Fruit fly (Drosophila melanogaster) whole organism, embryonic: ENCODE results near the gene Rbfox1.

Source experiments
- Blimp-1 ChIP-seq: fragments of 200-800 bp; sonication (Bioruptor generic); optimal IDR thresholded peaks from 3 replicates; lab custom pipeline; 2018; ENCODE audit warnings: missing biosample characterization, missing genetic modification characterization, mild to moderate bottlenecking, moderate library complexity, missing genetic modification reagents
- CG10959 ChIP-seq: fragments of 200-800 bp; sonication (Bioruptor generic); IDR thresholded peaks from 2 replicates; pipeline ENCODE4 v1.3.6; 2022; ENCODE audit warnings: missing biosample characterization, missing genetic modification characterization
- CG11504 ChIP-seq: fragments of 200-800 bp; sonication (Bioruptor generic); optimal IDR thresholded peaks from 3 replicates; lab custom pipeline; 2019; ENCODE audit warnings: missing biosample characterization, mild to moderate bottlenecking, missing genetic modification characterization, moderate library complexity
- CG11696 ChIP-seq: fragments of 200-800 bp; sonication (Bioruptor generic); IDR thresholded peaks from 2 replicates; pipeline ENCODE4 v1.3.6; 2022; ENCODE audit warnings: missing biosample characterization, missing genetic modification characterization
- CG12104 ChIP-seq: fragments of 200-800 bp; sonication (Bioruptor generic); optimal IDR thresholded peaks from 3 replicates; lab custom pipeline; 2016; ENCODE audit warnings: missing biosample characterization, missing genetic modification characterization
- CG12769 ChIP-seq: fragments of 200-800 bp; sonication (Bioruptor generic); optimal IDR thresholded peaks from 2 replicates; lab custom pipeline; 2019; ENCODE audit warnings: missing biosample characterization, mild to moderate bottlenecking, missing genetic modification characterization, moderate library complexity
- CG13123 ChIP-seq: fragments of 200-800 bp; sonication (Bioruptor generic); optimal IDR thresholded peaks from 2 replicates; lab custom pipeline; 2016; ENCODE audit warnings: missing biosample characterization, missing genetic modification characterization
- CG14710 ChIP-seq: fragments of 200-800 bp; sonication (Bioruptor generic); optimal IDR thresholded peaks from 3 replicates; lab custom pipeline; 2019; ENCODE audit warnings: missing biosample characterization, mild to moderate bottlenecking, missing genetic modification characterization, moderate library complexity
- CG15011 ChIP-seq: fragments of 200-800 bp; sonication (Bioruptor generic); optimal IDR thresholded peaks from 3 replicates; lab custom pipeline; 2018; ENCODE audit warnings: missing biosample characterization, mild to moderate bottlenecking, missing genetic modification characterization
- CG1603 ChIP-seq: fragments of 200-800 bp; sonication (Bioruptor generic); optimal IDR thresholded peaks from 2 replicates; lab custom pipeline; 2019; ENCODE audit warnings: missing biosample characterization, mild to moderate bottlenecking, missing genetic modification characterization, moderate library complexity
- CG17328 ChIP-seq: fragments of 200-800 bp; sonication (Bioruptor generic); IDR thresholded peaks from 2 replicates; pipeline ENCODE4 v1.3.6; 2022; ENCODE audit warnings: missing biosample characterization, missing genetic modification characterization
- CG17359 ChIP-seq: fragments of 200-800 bp; sonication (Bioruptor generic); optimal IDR thresholded peaks from 3 replicates; lab custom pipeline; 2018; ENCODE audit warnings: missing biosample characterization, mild to moderate bottlenecking, missing genetic modification characterization, moderate library complexity
- CG18262 ChIP-seq: fragments of 200-800 bp; optimal IDR thresholded peaks from 3 replicates; lab custom pipeline; 2019; ENCODE audit warnings: missing biosample characterization, mild to moderate bottlenecking, missing genetic modification characterization, moderate library complexity
- CG2678 ChIP-seq: fragments of 200-800 bp; sonication (Bioruptor generic); optimal IDR thresholded peaks from 3 replicates; lab custom pipeline; 2019; ENCODE audit warnings: missing biosample characterization, mild to moderate bottlenecking, missing genetic modification characterization, moderate library complexity
- CG2712 ChIP-seq: fragments of 200-800 bp; optimal IDR thresholded peaks from 3 replicates; lab custom pipeline; 2019; ENCODE audit warnings: missing biosample characterization, mild to moderate bottlenecking, missing genetic modification characterization, moderate library complexity
- CG3726 ChIP-seq: fragments of 200-800 bp; sonication (Bioruptor generic); IDR thresholded peaks from 3 replicates; pipeline ENCODE4, ENCODE4 v1.3.6; 2022; ENCODE audit warnings: missing biosample characterization, missing genetic modification characterization
- CG4730 ChIP-seq: fragments of 200-800 bp; sonication (Bioruptor generic); IDR thresholded peaks from 2 replicates; pipeline ENCODE4 v1.3.6; 2022; ENCODE audit warnings: missing biosample characterization, missing genetic modification characterization
- CG7839 ChIP-seq: fragments of 200-800 bp; sonication (Bioruptor generic); optimal IDR thresholded peaks from 3 replicates; lab custom pipeline; 2018; ENCODE audit warnings: missing biosample characterization, mild to moderate bottlenecking, missing genetic modification characterization, moderate library complexity
- CG9727 ChIP-seq: fragments of 200-800 bp; sonication (Bioruptor generic); optimal IDR thresholded peaks from 3 replicates; lab custom pipeline; 2017; ENCODE audit warnings: missing biosample characterization, mild to moderate bottlenecking, missing genetic modification characterization
- D ChIP-seq, 2 experiments: fragments of 200-800 bp in 1 of 2; fragments of >200 bp in 1 of 2; sonication (Bioruptor generic) in 1 of 2; optimal IDR thresholded peaks; 2 replicates in 1 of 2; 3 replicates in 1 of 2; lab custom pipeline; 2017; ENCODE audit warnings: mild to moderate bottlenecking in 1 of 2, missing biosample characterization in 1 of 2, missing genetic modification characterization in 1 of 2, missing genetic modification reagents in 1 of 2
- Dp ChIP-seq: fragments of 200-800 bp; sonication (Bioruptor generic); optimal IDR thresholded peaks from 2 replicates; lab custom pipeline; 2018; ENCODE audit warnings: missing biosample characterization, mild to moderate bottlenecking, missing genetic modification characterization, moderate library complexity
- Ets65A ChIP-seq: fragments of 200-800 bp; sonication (Bioruptor generic); peaks from one replicate; lab custom pipeline; 2016; ENCODE audit warnings: missing biosample characterization, missing genetic modification characterization
- Scr ChIP-seq: fragments of 200-800 bp; sonication (Bioruptor generic); IDR thresholded peaks from 2 replicates; pipeline ENCODE4 v1.3.6; 2022; ENCODE audit warnings: missing biosample characterization, missing genetic modification characterization; ENCODE audit not compliant: partially characterized antibody
- Sox102F ChIP-seq: fragments of 200-800 bp; sonication (Bioruptor generic); optimal IDR thresholded peaks from 2 replicates; lab custom pipeline; 2018; ENCODE audit warnings: missing biosample characterization, mild to moderate bottlenecking, missing genetic modification characterization, moderate library complexity
- Usf ChIP-seq: fragments of 200-800 bp; sonication (Bioruptor generic); optimal IDR thresholded peaks from 2 replicates; lab custom pipeline; 2017; ENCODE audit warnings: missing genotype, missing biosample characterization, missing genetic modification characterization
- Vsx1 ChIP-seq: fragments of 200-800 bp; sonication (Bioruptor generic); optimal IDR thresholded peaks from 2 replicates; lab custom pipeline; 2017; ENCODE audit warnings: missing biosample characterization, mild to moderate bottlenecking, missing genetic modification characterization, missing genetic modification reagents
- bsh ChIP-seq, 2 experiments: fragments of 200-800 bp; sonication (Bioruptor generic); optimal IDR thresholded peaks; 2 replicates each; lab custom pipeline; 2017 to 2018; ENCODE audit warnings: mild to moderate bottlenecking in 2 of 2, missing biosample characterization in 2 of 2, missing genetic modification characterization in 2 of 2, moderate library complexity in 1 of 2
- caup ChIP-seq: fragments of 200-800 bp; sonication (Bioruptor generic); optimal IDR thresholded peaks from 3 replicates; lab custom pipeline; 2017; ENCODE audit warnings: missing biosample characterization, mild to moderate bottlenecking, missing genetic modification characterization, moderate library complexity; ENCODE audit not compliant: severe bottlenecking
- crol ChIP-seq: fragments of 200-800 bp; sonication (Bioruptor generic); IDR thresholded peaks from 2 replicates; pipeline ENCODE4 v1.3.6; 2022; ENCODE audit warnings: missing biosample characterization, missing genetic modification characterization
- dmrt99B ChIP-seq: fragments of 200-800 bp; sonication (Bioruptor generic); optimal IDR thresholded peaks from 2 replicates; lab custom pipeline; 2018; ENCODE audit warnings: missing biosample characterization, mild to moderate bottlenecking, missing genetic modification characterization, moderate library complexity
- esg ChIP-seq: fragments of 200-800 bp; sonication (Bioruptor generic); conservative IDR thresholded peaks from 2 replicates; pipeline ENCODE4 v1.3.6; 2022; ENCODE audit warnings: missing biosample characterization, missing genetic modification characterization
- fd96Cb ChIP-seq: fragments of 200-800 bp; sonication (Bioruptor generic); optimal IDR thresholded peaks from 2 replicates; lab custom pipeline; 2018; ENCODE audit warnings: missing biosample characterization, mild to moderate bottlenecking, missing genetic modification characterization, moderate library complexity
- ftz-f1 ChIP-seq: fragments of 200-800 bp; sonication (Bioruptor generic); optimal IDR thresholded peaks from 2 replicates; lab custom pipeline; 2016; ENCODE audit warnings: missing biosample characterization, missing genetic modification characterization
- gcm ChIP-seq: fragments of 200-800 bp; sonication (Bioruptor generic); optimal IDR thresholded peaks from 2 replicates; lab custom pipeline; 2019; ENCODE audit warnings: missing biosample characterization, mild to moderate bottlenecking, missing genetic modification characterization, moderate library complexity
- gem ChIP-seq: fragments of 200-800 bp; sonication (Bioruptor generic); optimal IDR thresholded peaks from 2 replicates; lab custom pipeline; 2019; ENCODE audit warnings: missing biosample characterization, mild to moderate bottlenecking, missing genetic modification characterization, moderate library complexity
- grau ChIP-seq: fragments of 200-800 bp; optimal IDR thresholded peaks from 3 replicates; lab custom pipeline; 2019; ENCODE audit warnings: missing biosample characterization, mild to moderate bottlenecking, missing genetic modification characterization, moderate library complexity
- lmd ChIP-seq: fragments of 200-800 bp; sonication (Bioruptor generic); IDR thresholded peaks from 2 replicates; pipeline ENCODE4 v1.3.6; 2022; ENCODE audit warnings: missing biosample characterization, missing genetic modification characterization
- lola ChIP-seq, 3 experiments: fragments of >200 bp in 2 of 3; fragments of 200-800 bp in 1 of 3; sonication (Bioruptor generic) in 1 of 3; optimal IDR thresholded peaks; 2 replicates each; lab custom pipeline; 2017 to 2019; ENCODE audit warnings: missing biosample characterization in 3 of 3, missing genetic modification characterization in 3 of 3, mild to moderate bottlenecking in 1 of 3, moderate library complexity in 1 of 3
- nerfin-2 ChIP-seq: fragments of 200-800 bp; sonication (Bioruptor generic); IDR thresholded peaks from 2 replicates; pipeline ENCODE4 v1.3.6; 2022; ENCODE audit warnings: missing biosample characterization, missing genetic modification characterization; ENCODE audit not compliant: partially characterized antibody
- onecut ChIP-seq: fragments of 200-800 bp; sonication (Bioruptor generic); IDR thresholded peaks from 2 replicates; pipeline ENCODE4 v1.3.6; 2022; ENCODE audit warnings: missing biosample characterization, missing genetic modification characterization
- prd ChIP-seq, 3 experiments: fragments of >200 bp in 2 of 3; fragments of 200-800 bp in 1 of 3; sonication (Bioruptor generic) in 1 of 3; optimal IDR thresholded peaks in 2 of 3; IDR thresholded peaks in 1 of 3; 2 replicates in 2 of 3; 3 replicates in 1 of 3; pipeline versions ENCODE4 v1.3.6 to Lab custom; 2017 to 2022; ENCODE audit warnings: missing biosample characterization in 1 of 3, missing genetic modification characterization in 1 of 3
- row ChIP-seq: fragments of 200-800 bp; sonication (Bioruptor generic); IDR thresholded peaks from 3 replicates; pipeline ENCODE4 v1.3.6; 2022; ENCODE audit warnings: missing biosample characterization, missing genetic modification characterization
- run ChIP-seq: fragments of 200-800 bp; sonication (Bioruptor generic); optimal IDR thresholded peaks from 3 replicates; lab custom pipeline; 2018; ENCODE audit warnings: missing biosample characterization, mild to moderate bottlenecking, missing genetic modification characterization
- sens ChIP-seq: fragments of 200-800 bp; sonication (Bioruptor generic); peaks from one replicate; lab custom pipeline; 2016; ENCODE audit warnings: missing biosample characterization, missing genetic modification characterization
- shn ChIP-seq: fragments of 200-800 bp; sonication (Bioruptor generic); optimal IDR thresholded peaks from 3 replicates; lab custom pipeline; 2016; ENCODE audit warnings: missing biosample characterization, missing genetic modification characterization
- sob ChIP-seq: fragments of 200-800 bp; sonication (Bioruptor generic); IDR thresholded peaks from 2 replicates; pipeline ENCODE4 v1.3.6; 2022; ENCODE audit warnings: missing biosample characterization, missing genetic modification characterization
- sqz ChIP-seq: fragments of 200-800 bp; sonication (Bioruptor generic); optimal IDR thresholded peaks from 3 replicates; lab custom pipeline; 2018; ENCODE audit warnings: missing biosample characterization, mild to moderate bottlenecking, missing genetic modification characterization
- stwl ChIP-seq: fragments of 200-800 bp; sonication (Bioruptor generic); optimal IDR thresholded peaks from 3 replicates; lab custom pipeline; 2018; ENCODE audit warnings: missing biosample characterization, mild to moderate bottlenecking, missing genetic modification characterization, moderate library complexity

Gene Rbfox1

dm6 chr3L:10504607-10505006 lies 23.4 kb downstream of the Rbfox1 start:
- TF ChIP-seq prd (optimal IDR thresholded peaks at IDR 0.05; lab: Kevin White, UChicago) = no peak
- peak; percentile 41; the same call in 1 of the 3 replicates for TF ChIP-seq prd (GFP tag; IDR thresholded peaks at IDR 0.05; lab: Robert Waterston, UW)
- TF ChIP-seq Blimp-1 = peak; percentile 17
- TF ChIP-seq CG11504 = peak; percentile 30
- TF ChIP-seq CG2712 (tag; lab: Kevin White, UChicago) = peak; percentile 8
- no peak for TF ChIP-seq D (optimal IDR thresholded peaks at IDR 0.05; lab: Kevin White, UChicago)
- TF ChIP-seq D (GFP tag; optimal IDR thresholded peaks at IDR 0.05; lab: Kevin White, UChicago) = no peak
- peak; percentile 11 for TF ChIP-seq CG2678 (tag; lab: Kevin White, UChicago)
- TF ChIP-seq CG17328 (GFP tag; lab: Robert Waterston, UW) = peak; percentile 13; the same call in 1 of the 2 replicates
- TF ChIP-seq fd96Cb (tag; lab: Kevin White, UChicago) = peak; percentile 19
- TF ChIP-seq crol (GFP tag; lab: Robert Waterston, UW) = no peak
- peak; percentile 13 for TF ChIP-seq Sox102F (GFP tag; lab: Kevin White, UChicago)
- 0 out of 2 replicates have a peak, but pooled peaks have one; percentile 7 for TF ChIP-seq CG4730 (GFP tag; lab: Robert Waterston, UW)
- TF ChIP-seq gcm (GFP tag; lab: Kevin White, UChicago) = no peak
- TF ChIP-seq gem (tag; lab: Kevin White, UChicago) = peak; percentile 22
- TF ChIP-seq CG1603 (tag; lab: Kevin White, UChicago) = peak; percentile 12
- peak; percentile 3 for TF ChIP-seq CG7839 (tag; lab: Kevin White, UChicago)
- TF ChIP-seq nerfin-2 (GFP tag; lab: Robert Waterston, UW) = no peak
- TF ChIP-seq dmrt99B = peak; percentile 27
- TF ChIP-seq lmd (GFP tag; lab: Robert Waterston, UW) = 0 out of 2 replicates have a peak, but pooled peaks have one; percentile 8
- peak; percentile 67 for TF ChIP-seq grau (tag; lab: Kevin White, UChicago)
- peak; percentile 27 for TF ChIP-seq sens (GFP tag; lab: Kevin White, UChicago)
- no peak for TF ChIP-seq CG13123 (GFP tag; lab: Kevin White, UChicago)
- no peak for TF ChIP-seq CG14710
- no peak for TF ChIP-seq run (tag; lab: Kevin White, UChicago)
- TF ChIP-seq CG15011 = no peak
- peak; percentile 1 for TF ChIP-seq CG17359 (tag; lab: Kevin White, UChicago)
- no peak for TF ChIP-seq sqz (GFP tag; lab: Kevin White, UChicago)
- TF ChIP-seq row (GFP tag; lab: Robert Waterston, UW) = peak; percentile 50; the same call in 2 of the 3 replicates
- TF ChIP-seq CG3726 (GFP tag; lab: Robert Waterston, UW) = peak; percentile 19; the same call in 1 of the 3 replicates
- peak in 1 of 2 experiments; percentile 14 for TF ChIP-seq bsh (GFP tag; optimal IDR thresholded peaks at IDR 0.05; lab: Kevin White, UChicago)
- peak in 1 of 3 experiments; percentile 17 for TF ChIP-seq lola (GFP tag; optimal IDR thresholded peaks at IDR 0.05; lab: Kevin White, UChicago)
- peak; percentile 3 for TF ChIP-seq CG18262
- 0 out of 2 replicates have a peak, but pooled peaks have one; percentile 8 for TF ChIP-seq CG10959
- peak; percentile 93 for TF ChIP-seq Ets65A (GFP tag; lab: Kevin White, UChicago)

DNA sequence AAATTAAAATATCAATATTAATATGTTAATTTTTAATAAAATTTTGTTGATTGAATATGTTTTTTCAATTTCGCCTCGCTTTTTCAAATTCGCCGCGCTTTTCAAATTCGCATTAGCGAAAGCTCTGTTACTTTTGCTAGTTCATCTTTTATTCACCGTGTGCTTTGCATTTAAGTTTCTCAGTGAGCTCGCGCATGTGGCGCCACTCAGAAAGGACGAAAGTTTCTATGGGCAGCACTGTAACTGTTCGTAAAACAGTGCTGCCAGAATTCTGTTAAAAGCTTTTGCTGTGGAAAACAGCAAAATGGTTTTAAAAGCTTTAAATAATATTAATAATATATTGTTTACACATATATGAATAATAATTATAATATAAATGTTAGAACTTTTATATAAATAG lies 26.8 kb downstream of the Rbfox1 start:
- TF ChIP-seq sob (GFP tag; lab: Robert Waterston, UW) = no peak
- TF ChIP-seq Usf (GFP tag; lab: Kevin White, UChicago) = no peak
- TF ChIP-seq CG12104 (GFP tag; lab: Kevin White, UChicago) = no peak
- no peak for TF ChIP-seq Vsx1 (GFP tag; lab: Kevin White, UChicago)
- TF ChIP-seq caup = no peak
- TF ChIP-seq stwl (tag; lab: Kevin White, UChicago) = peak; percentile 37
- peak; percentile 21 for TF ChIP-seq Dp (GFP tag; lab: Kevin White, UChicago)
- TF ChIP-seq ftz-f1 (GFP tag; lab: Kevin White, UChicago) = no peak
- TF ChIP-seq CG9727 (GFP tag; lab: Kevin White, UChicago) = no peak
- no peak for TF ChIP-seq CG12769 (tag; lab: Kevin White, UChicago)
- TF ChIP-seq Scr (GFP tag; lab: Robert Waterston, UW) = no peak
- TF ChIP-seq D (optimal IDR thresholded peaks at IDR 0.05; lab: Kevin White, UChicago) = no peak
- no peak for TF ChIP-seq D (GFP tag; optimal IDR thresholded peaks at IDR 0.05; lab: Kevin White, UChicago)
- TF ChIP-seq shn (GFP tag; lab: Kevin White, UChicago) = no peak
- no peak for TF ChIP-seq esg (GFP tag; lab: Robert Waterston, UW)
- no peak for TF ChIP-seq onecut
- TF ChIP-seq CG11696 (GFP tag; lab: Robert Waterston, UW) = no peak
- TF ChIP-seq CG11504 = peak; percentile 4
